Worm (Caenorhabditis elegans): ENCODE data around the gene F28C1.1.

ce11 chrV:12467755-12468154, 17.1 kb downstream of the F28C1.1 start:
- no peak for TF ChIP-seq ceh-36 (tag; optimal IDR thresholded peaks at IDR 0.05)
- TF ChIP-seq aly-1 (tag; optimal IDR thresholded peaks at IDR 0.05), result no peak
- no peak for TF ChIP-seq flt-1 (GFP tag; IDR thresholded peaks at IDR 0.05)
